Worm (Caenorhabditis elegans) whole organism, L2 larva: Measurements from ENCODE around the gene nhr-256.

Experiments
- C34F6.9 ChIP-seq: fragments of 150-350 bp; optimal IDR thresholded peaks from 2 replicates; lab custom pipeline; 2014; ENCODE audit warnings: missing biosample characterization, missing genetic modification characterization
- F13H6.1 ChIP-seq: sonication (generic microtip); optimal IDR thresholded peaks from 2 replicates; lab custom pipeline; 2016; ENCODE audit warnings: missing genetic modification characterization, missing compliant biosample characterization
- R02D3.7 ChIP-seq: fragments of 150-350 bp; optimal IDR thresholded peaks from 2 replicates; lab custom pipeline; 2014; ENCODE audit warnings: missing biosample characterization, missing genetic modification characterization
- Y55F3AM.14 ChIP-seq: fragments of 200-800 bp; sonication (Bioruptor generic); optimal IDR thresholded peaks from 2 replicates; lab custom pipeline; 2018; ENCODE audit warnings: mild to moderate bottlenecking, missing genetic modification characterization, missing compliant biosample characterization
- ZK546.5 ChIP-seq: sonication (generic microtip); optimal IDR thresholded peaks from 2 replicates; lab custom pipeline; 2017; ENCODE audit warnings: missing biosample characterization, missing genetic modification characterization
- alr-1 ChIP-seq: fragments of 150-350 bp; optimal IDR thresholded peaks from 2 replicates; lab custom pipeline; 2014; ENCODE audit warnings: missing biosample characterization, missing genetic modification characterization
- aly-2 ChIP-seq: fragments of 150-350 bp; optimal IDR thresholded peaks from 2 replicates; lab custom pipeline; 2014; ENCODE audit warnings: missing biosample characterization, missing genetic modification characterization
- ama-1 ChIP-seq: fragments of 150-350 bp; optimal IDR thresholded peaks from 2 replicates; lab custom pipeline; 2018; ENCODE audit warnings: inconsistent platforms
- blmp-1 ChIP-seq: sonication (generic microtip); optimal IDR thresholded peaks from 2 replicates; lab custom pipeline; 2017; ENCODE audit warnings: missing genetic modification characterization, mild to moderate bottlenecking, missing compliant biosample characterization, antibody characterized with exemption, moderate library complexity; ENCODE audit not compliant: insufficient read depth
- ceh-82 ChIP-seq: fragments of 150-350 bp; optimal IDR thresholded peaks from 2 replicates; lab custom pipeline; 2014; ENCODE audit warnings: missing biosample characterization, missing genetic modification characterization
- dmd-4 ChIP-seq: sonication (generic microtip); optimal IDR thresholded peaks from 2 replicates; lab custom pipeline; 2017; ENCODE audit warnings: missing biosample characterization, missing genetic modification characterization
- egl-27 ChIP-seq: sonication (generic microtip); optimal IDR thresholded peaks from 3 replicates; lab custom pipeline; 2017; ENCODE audit warnings: missing biosample characterization, missing genetic modification reagents, missing genetic modification characterization
- elt-3 ChIP-seq: sonication (generic microtip); optimal IDR thresholded peaks from 2 replicates; lab custom pipeline; 2017; ENCODE audit warnings: missing biosample characterization, missing genetic modification characterization
- fos-1 ChIP-seq: fragments of 150-350 bp; optimal IDR thresholded peaks from 2 replicates; lab custom pipeline; 2014; ENCODE audit warnings: missing biosample characterization, missing genetic modification characterization
- gmeb-1 ChIP-seq: fragments of 150-350 bp; optimal IDR thresholded peaks from 2 replicates; lab custom pipeline; 2014; ENCODE audit warnings: missing biosample characterization, missing genetic modification characterization
- lin-11 ChIP-seq: fragments of 150-350 bp; sonication (generic microtip); optimal IDR thresholded peaks from 2 replicates; lab custom pipeline; 2014; ENCODE audit warnings: missing biosample characterization, missing genetic modification characterization, inconsistent platforms, mixed read lengths
- lin-13 ChIP-seq: fragments of 150-350 bp; optimal IDR thresholded peaks from 2 replicates; lab custom pipeline; 2014; ENCODE audit warnings: missing biosample characterization, missing genetic modification reagents, missing genetic modification characterization
- lin-39 ChIP-seq: fragments of 150-350 bp; optimal IDR thresholded peaks from 2 replicates; lab custom pipeline; 2014; ENCODE audit warnings: missing biosample characterization, missing genetic modification reagents, missing genetic modification characterization
- lsy-2 ChIP-seq, 2 experiments: fragments of 150-350 bp in 1 of 2; sonication (generic microtip) in 1 of 2; optimal IDR thresholded peaks; 2 replicates each; lab custom pipeline; 2014 to 2017; ENCODE audit warnings: missing biosample characterization in 2 of 2, missing genetic modification characterization in 2 of 2
- mab-5 ChIP-seq: fragments of 150-350 bp; optimal IDR thresholded peaks from 2 replicates; lab custom pipeline; 2014; ENCODE audit warnings: missing biosample characterization, missing genetic modification characterization
- mbf-1 ChIP-seq: sonication (generic microtip); optimal IDR thresholded peaks from 2 replicates; lab custom pipeline; 2017; ENCODE audit warnings: missing biosample characterization, missing genetic modification characterization
- mdl-1 ChIP-seq, 2 experiments: fragments of 150-350 bp in 1 of 2; sonication (generic microtip) in 1 of 2; optimal IDR thresholded peaks; 2 replicates each; lab custom pipeline; 2017; ENCODE audit warnings: missing biosample characterization in 2 of 2, missing genetic modification characterization in 2 of 2
- nhr-10 ChIP-seq: sonication (generic microtip); optimal IDR thresholded peaks from 2 replicates; lab custom pipeline; 2017; ENCODE audit warnings: missing biosample characterization, missing genetic modification characterization
- nhr-12 ChIP-seq: fragments of 150-350 bp; optimal IDR thresholded peaks from 2 replicates; lab custom pipeline; 2014; ENCODE audit warnings: missing biosample characterization, missing genetic modification characterization
- nhr-129 ChIP-seq: fragments of 150-350 bp; optimal IDR thresholded peaks from 2 replicates; lab custom pipeline; 2014; ENCODE audit warnings: missing biosample characterization, missing genetic modification characterization
- nhr-21 ChIP-seq: fragments of 150-350 bp; optimal IDR thresholded peaks from 2 replicates; lab custom pipeline; 2014; ENCODE audit warnings: missing biosample characterization, missing genetic modification characterization
- nhr-237 ChIP-seq: fragments of 150-350 bp; optimal IDR thresholded peaks from 2 replicates; lab custom pipeline; 2014; ENCODE audit warnings: missing biosample characterization, missing genetic modification characterization
- nhr-25 ChIP-seq: fragments of 150-350 bp; sonication (generic microtip); optimal IDR thresholded peaks from 3 replicates; lab custom pipeline; 2014; ENCODE audit warnings: missing biosample characterization, missing genetic modification characterization
- nhr-6 ChIP-seq: fragments of 150-350 bp; optimal IDR thresholded peaks from 2 replicates; lab custom pipeline; 2014; ENCODE audit warnings: missing biosample characterization, missing genetic modification characterization
- nhr-77 ChIP-seq: fragments of 150-350 bp; optimal IDR thresholded peaks from 2 replicates; lab custom pipeline; 2014; ENCODE audit warnings: missing biosample characterization, missing genetic modification characterization
- peb-1 ChIP-seq: fragments of 150-350 bp; optimal IDR thresholded peaks from 2 replicates; lab custom pipeline; 2014; ENCODE audit warnings: missing biosample characterization, missing genetic modification characterization
- sem-4 ChIP-seq: fragments of 150-350 bp; optimal IDR thresholded peaks from 2 replicates; lab custom pipeline; 2014; ENCODE audit warnings: missing biosample characterization, missing genetic modification reagents, missing genetic modification characterization
- skn-1 ChIP-seq: sonication (generic microtip); optimal IDR thresholded peaks from 2 replicates; lab custom pipeline; 2017; ENCODE audit warnings: missing biosample characterization, missing genetic modification characterization
- sma-3 ChIP-seq: sonication (generic microtip); optimal IDR thresholded peaks from 2 replicates; lab custom pipeline; 2016; ENCODE audit warnings: missing genetic modification reagents, missing genetic modification characterization, missing compliant biosample characterization
- sma-9 ChIP-seq, 2 experiments: fragments of 150-350 bp in 1 of 2; sonication (generic microtip) in 1 of 2; optimal IDR thresholded peaks; 2 replicates each; lab custom pipeline; 2014 to 2016; ENCODE audit warnings: missing genetic modification characterization in 2 of 2, mild to moderate bottlenecking in 1 of 2, missing biosample characterization in 1 of 2, missing compliant biosample characterization in 1 of 2, missing genetic modification reagents in 1 of 2, moderate library complexity in 1 of 2
- snpc-4 ChIP-seq: fragments of 150-350 bp; optimal IDR thresholded peaks from 2 replicates; lab custom pipeline; 2014; ENCODE audit warnings: missing biosample characterization, missing genetic modification characterization
- unc-39 ChIP-seq: fragments of 150-350 bp; optimal IDR thresholded peaks from 2 replicates; lab custom pipeline; 2014; ENCODE audit warnings: missing biosample characterization, missing genetic modification characterization
- unc-55 ChIP-seq: fragments of 150-350 bp; sonication (generic microtip); optimal IDR thresholded peaks from 3 replicates; lab custom pipeline; 2014; ENCODE audit warnings: missing biosample characterization, missing genetic modification reagents, missing genetic modification characterization
- unc-62 ChIP-seq: fragments of 150-350 bp; optimal IDR thresholded peaks from 2 replicates; lab custom pipeline; 2014; ENCODE audit warnings: missing biosample characterization, missing genetic modification reagents, missing genetic modification characterization
- ztf-1 ChIP-seq: fragments of 200-800 bp; sonication (Bioruptor generic); conservative IDR thresholded peaks from 2 replicates; pipeline ENCODE4 v1.3.6; 2022; ENCODE audit warnings: missing genetic modification characterization, missing compliant biosample characterization
- ztf-4 ChIP-seq: fragments of 150-350 bp; optimal IDR thresholded peaks from 2 replicates; lab custom pipeline; 2014; ENCODE audit warnings: missing biosample characterization, missing genetic modification characterization

The nhr-256 gene

ce11 chrV:1773120-1773519 is 29.5 kb downstream of the nhr-256 start:
- TF ChIP-seq C34F6.9 (tag; lab: Kevin White, UChicago) (peak; percentile 10), lin-39 (tag; lab: Kevin White, UChicago) (no peak), Y55F3AM.14 (GFP tag; lab: Kevin White, UChicago) (no peak), F13H6.1 (tag; lab: Kevin White, UChicago) (no peak), sma-3 (no peak), unc-55 (GFP tag; lab: Kevin White, UChicago) (peak; percentile 23), lsy-2 (tag; optimal IDR thresholded peaks at IDR 0.05; lab: Kevin White, UChicago) (peak in 1 of 2 experiments; percentile 45), elt-3 (no peak), ceh-82 (tag; lab: Kevin White, UChicago) (no peak), unc-39 (tag; lab: Kevin White, UChicago) (no peak)
- TF ChIP-seq, all 48 proteins: peak for 3

- TF ChIP-seq nhr-129, result no peak
- TF ChIP-seq, all 48 proteins: peak for 0
These were observed 31.5 kb downstream of the nhr-256 start, which contains the start of gene F36H9.7 for ce11 chrV:1774874-1775589. Gene F36H9.7, minus strand, starts transcription at chrV:1774924.

DNA sequence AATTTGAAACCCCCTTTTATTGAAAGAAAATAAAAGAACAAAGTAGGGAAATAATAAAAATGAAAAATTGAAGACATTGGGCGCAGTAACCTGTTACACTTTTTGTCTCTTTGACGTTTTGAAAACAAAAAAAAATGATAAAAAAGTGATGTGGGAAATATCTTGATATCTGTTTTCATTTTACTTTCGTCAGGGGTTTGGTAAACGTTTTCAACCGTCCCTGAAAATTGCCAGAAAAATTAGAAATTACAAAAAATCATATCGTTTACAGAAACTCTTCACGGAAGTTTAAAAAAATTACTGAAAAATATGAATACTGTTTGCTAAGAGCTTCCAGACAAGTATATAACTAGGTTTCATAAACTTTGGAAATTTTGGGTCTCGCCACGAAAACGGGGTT is 35.6 kb downstream of the nhr-256 start, which contains the start of gene F36H9.4:
F36H9.4 (minus strand) TSS at position 101 of the 400 bp plus-strand sequence.
- no peak for TF ChIP-seq nhr-12 (tag; lab: Kevin White, UChicago)
- no peak for TF ChIP-seq egl-27 (tag; lab: Kevin White, UChicago)
- TF ChIP-seq F13H6.1 (tag; lab: Kevin White, UChicago), result no peak
- no peak for TF ChIP-seq ZK546.5 (tag; lab: Kevin White, UChicago)
- no peak for TF ChIP-seq mab-5 (tag; lab: Kevin White, UChicago)
- no peak for TF ChIP-seq mdl-1 (tag; optimal IDR thresholded peaks at IDR 0.05; lab: Kevin White, UChicago)
- no peak for TF ChIP-seq Y55F3AM.14 (GFP tag; lab: Kevin White, UChicago)
- no peak for TF ChIP-seq fos-1 (tag; lab: Kevin White, UChicago)
- TF ChIP-seq sma-9 (GFP tag; optimal IDR thresholded peaks at IDR 0.05; lab: Kevin White, UChicago), result no peak
- TF ChIP-seq sma-9 (tag; optimal IDR thresholded peaks at IDR 0.05; lab: Kevin White, UChicago), result no peak
- no peak for TF ChIP-seq lin-11 (tag; lab: Kevin White, UChicago)
- TF ChIP-seq blmp-1, result no peak
- no peak for TF ChIP-seq ceh-82 (tag; lab: Kevin White, UChicago)
- no peak for TF ChIP-seq unc-55 (GFP tag; lab: Kevin White, UChicago)
- TF ChIP-seq ztf-4 (tag; lab: Kevin White, UChicago), result no peak

DNA sequence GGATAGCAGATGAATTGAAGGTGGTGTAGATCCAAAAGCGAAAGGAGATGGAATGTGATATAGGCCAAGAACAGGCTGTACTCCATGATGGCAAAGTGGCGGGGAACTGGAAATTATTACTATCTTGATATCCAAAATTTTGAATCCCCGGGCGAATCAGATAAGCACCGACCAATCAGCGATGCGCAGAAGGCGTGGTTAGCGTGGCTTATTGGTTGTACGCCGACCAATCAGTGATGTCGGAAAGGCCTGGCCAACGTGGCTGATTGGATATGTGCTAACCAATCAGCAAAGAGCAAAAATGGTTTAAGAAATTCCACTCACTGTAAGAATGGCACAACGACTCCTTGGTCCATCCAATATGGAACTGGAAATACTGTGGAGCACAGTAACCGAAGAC is 36.4 kb downstream of the nhr-256 start:
- TF ChIP-seq skn-1 (tag; lab: Kevin White, UChicago), result no peak
- TF ChIP-seq lsy-2 (tag; optimal IDR thresholded peaks at IDR 0.05; lab: Kevin White, UChicago), result no peak
- no peak for TF ChIP-seq nhr-21 (tag; lab: Kevin White, UChicago)
- TF ChIP-seq elt-3, result no peak
- no peak for TF ChIP-seq snpc-4 (tag; lab: Kevin White, UChicago)
- no peak for TF ChIP-seq R02D3.7 (tag; lab: Kevin White, UChicago)
- no peak for TF ChIP-seq aly-2 (tag; lab: Kevin White, UChicago)
- no peak for TF ChIP-seq lin-39 (tag; lab: Kevin White, UChicago)
- no peak for TF ChIP-seq ZK546.5 (tag; lab: Kevin White, UChicago)
- TF ChIP-seq unc-62 (GFP tag; lab: Kevin White, UChicago), result no peak
- TF ChIP-seq nhr-10 (tag; lab: Kevin White, UChicago), result no peak
- no peak for TF ChIP-seq nhr-77 (tag; lab: Kevin White, UChicago)
- TF ChIP-seq ztf-1, result no peak
- no peak for TF ChIP-seq C34F6.9 (tag; lab: Kevin White, UChicago)
- no peak for TF ChIP-seq dmd-4 (tag; lab: Kevin White, UChicago)
- TF ChIP-seq unc-39 (tag; lab: Kevin White, UChicago), result no peak

- TF ChIP-seq lin-13 (GFP tag; lab: Kevin White, UChicago) (no peak), nhr-25 (tag; lab: Kevin White, UChicago) (no peak), peb-1 (no peak), lsy-2 (tag; optimal IDR thresholded peaks at IDR 0.05; lab: Kevin White, UChicago) (no peak), sma-3 (no peak), lin-39 (tag; lab: Kevin White, UChicago) (no peak), elt-3 (no peak), egl-27 (tag; lab: Kevin White, UChicago) (no peak), sem-4 (tag; lab: Kevin White, UChicago) (no peak), gmeb-1 (tag; lab: Kevin White, UChicago) (no peak), alr-1 (no peak), nhr-237 (no peak), sma-9 (GFP tag; optimal IDR thresholded peaks at IDR 0.05; lab: Kevin White, UChicago) (no peak), sma-9 (tag; optimal IDR thresholded peaks at IDR 0.05; lab: Kevin White, UChicago) (no peak), mbf-1 (no peak), snpc-4 (tag; lab: Kevin White, UChicago) (no peak), ceh-82 (tag; lab: Kevin White, UChicago) (no peak), nhr-6 (tag; lab: Kevin White, UChicago) (no peak), ama-1 (lab: Kevin White, UChicago) (no peak), blmp-1 (no peak), mdl-1 (tag; optimal IDR thresholded peaks at IDR 0.05; lab: Kevin White, UChicago) (no peak)
These were observed 38.4 kb downstream of the nhr-256 start, which contains the start of gene F36H9.5 for ce11 chrV:1781922-1782321. Gene F36H9.5, minus strand, starts transcription at chrV:1782022.
